Worm (Caenorhabditis elegans): ENCODE data around the gene srbc-9.

DNA sequence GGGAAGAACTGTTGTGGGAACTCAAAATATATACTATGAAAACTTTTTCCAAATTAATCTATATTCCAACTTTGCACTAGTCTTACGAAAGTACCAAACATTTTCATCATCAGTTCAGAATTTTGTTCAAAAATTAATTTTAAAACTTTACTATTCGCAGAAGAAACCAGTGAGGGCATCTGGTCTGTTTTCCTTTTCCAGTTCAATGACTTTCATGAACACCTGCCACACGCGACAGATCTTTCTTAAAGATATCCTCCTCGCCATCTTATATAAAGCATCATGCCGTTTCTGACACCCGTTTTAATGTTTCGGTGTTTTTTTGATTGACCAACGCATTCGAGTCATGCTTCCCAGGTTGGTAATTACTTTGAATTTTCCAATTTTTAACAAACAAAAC lies 42.7 kb upstream of the srbc-9 start, which contains the start of gene C54F6.3:
- no peak for TF ChIP-seq egl-27 (tag; optimal IDR thresholded peaks at IDR 0.05)
- no peak for TF ChIP-seq blmp-1 (tag; optimal IDR thresholded peaks at IDR 0.05; ENCODE audit: insufficient read depth)
- no peak for TF ChIP-seq unc-62 (GFP tag; optimal IDR thresholded peaks at IDR 0.05)
- no peak for TF ChIP-seq F13H6.1 (tag; optimal IDR thresholded peaks at IDR 0.05)
- no peak for TF ChIP-seq ama-1 (optimal IDR thresholded peaks at IDR 0.05)
- TF ChIP-seq mab-5 (tag; optimal IDR thresholded peaks at IDR 0.05): no peak
- no peak for TF ChIP-seq lin-39 (tag; optimal IDR thresholded peaks at IDR 0.05)
- TF ChIP-seq snpc-4 (tag; optimal IDR thresholded peaks at IDR 0.05): no peak
- TF ChIP-seq ceh-82 (tag; optimal IDR thresholded peaks at IDR 0.05): no peak
- TF ChIP-seq nhr-12 (tag; optimal IDR thresholded peaks at IDR 0.05): no peak
- no peak for TF ChIP-seq unc-55 (GFP tag; optimal IDR thresholded peaks at IDR 0.05)
- no peak for TF ChIP-seq unc-39 (tag; optimal IDR thresholded peaks at IDR 0.05)
